Fruit fly (Drosophila melanogaster): ENCODE measurements around the gene CG14441.

The CG14441 gene

dm6 chrX:6711295-6711694 is 12.0 kb downstream of the CG14441 start (continued):
- TF ChIP-seq Doc2 (GFP tag; IDR thresholded peaks at IDR 0.05) (no peak), schlank (tag; optimal IDR thresholded peaks at IDR 0.05) (peak; percentile 40), Hey (tag; optimal IDR thresholded peaks at IDR 0.05) (no peak), CG14050 (GFP tag; IDR thresholded peaks at IDR 0.05) (peak; percentile 66), Hr78 (GFP tag; optimal IDR thresholded peaks at IDR 0.05) (peak in 1 of 2 experiments; percentile 39), CG14441 (GFP tag; IDR thresholded peaks at IDR 0.05) (peak; percentile 86), knrl (GFP tag; IDR thresholded peaks at IDR 0.05; ENCODE audit: partially characterized antibody) (no peak), kah (GFP tag; optimal IDR thresholded peaks at IDR 0.05) (peak; percentile 30), dmrt11E (tag; optimal IDR thresholded peaks at IDR 0.05) (peak; percentile 58), Mad (GFP tag; optimal IDR thresholded peaks at IDR 0.05) (peak; percentile 55), CG8944 (GFP tag; optimal IDR thresholded peaks at IDR 0.05) (peak; percentile 64), E2f2 (GFP tag; IDR thresholded peaks at IDR 0.05) (peak; percentile 61), CG10366 (GFP tag; IDR thresholded peaks at IDR 0.05) (peak; percentile 58), fd3F (GFP tag; optimal IDR thresholded peaks at IDR 0.05) (peak; percentile 65), Ets97D (GFP tag; optimal IDR thresholded peaks at IDR 0.05) (peak; percentile 20), ase (GFP tag; IDR thresholded peaks at IDR 0.05) (peak; percentile 44; the same call in 1 of the 3 replicates), lmd (GFP tag; IDR thresholded peaks at IDR 0.05) (peak; percentile 83), en (GFP tag; optimal IDR thresholded peaks at IDR 0.05) (peak; percentile 49), CG17912 (GFP tag; optimal IDR thresholded peaks at IDR 0.05) (no peak), CG13894 (tag; optimal IDR thresholded peaks at IDR 0.05) (peak; percentile 79), lbe (GFP tag; optimal IDR thresholded peaks at IDR 0.05) (no peak), da (GFP tag; optimal IDR thresholded peaks at IDR 0.05) (peak; percentile 42), CG7556 (GFP tag; optimal IDR thresholded peaks at IDR 0.05) (peak; percentile 86), B-H1 (GFP tag; IDR thresholded peaks at IDR 0.05) (peak; percentile 67), kni (GFP tag; optimal IDR thresholded peaks at IDR 0.05) (no peak), CoRest (tag; optimal IDR thresholded peaks at IDR 0.05) (peak; percentile 81), ara (GFP tag; IDR thresholded peaks at IDR 0.05) (peak; percentile 71), CG1233 (GFP tag; optimal IDR thresholded peaks at IDR 0.05) (peak; percentile 77), CG9727 (GFP tag; optimal IDR thresholded peaks at IDR 0.05) (peak; percentile 72), Dfd (GFP tag; optimal IDR thresholded peaks at IDR 0.05) (no peak), Sox102F (GFP tag; optimal IDR thresholded peaks at IDR 0.05) (peak; percentile 85), tna (GFP tag; IDR thresholded peaks at IDR 0.05; ENCODE audit: partially characterized antibody) (no peak), CG15479 (GFP tag; optimal IDR thresholded peaks at IDR 0.05) (no peak), wdn (GFP tag; IDR thresholded peaks at IDR 0.05) (peak; percentile 75), CG7839 (tag; optimal IDR thresholded peaks at IDR 0.05) (peak; percentile 88), Dll (GFP tag; IDR thresholded peaks at IDR 0.05; ENCODE audit: partially characterized antibody) (no peak), ewg (GFP tag; optimal IDR thresholded peaks at IDR 0.05) (peak; percentile 62), Hand (GFP tag; optimal IDR thresholded peaks at IDR 0.05) (peak; percentile 83), Dip2 (GFP tag; IDR thresholded peaks at IDR 0.05) (no peak), lov (optimal IDR thresholded peaks at IDR 0.05) (no peak), lov (GFP tag; IDR thresholded peaks at IDR 0.05) (no peak), zf30C (GFP tag; optimal IDR thresholded peaks at IDR 0.05) (peak; percentile 83), gem (tag; optimal IDR thresholded peaks at IDR 0.05) (peak; percentile 88), Trl (optimal IDR thresholded peaks at IDR 0.05) (peak; percentile 27 to 62), Trl (GFP tag; optimal IDR thresholded peaks at IDR 0.05) (peak; percentile 65), CG16779 (GFP tag; IDR thresholded peaks at IDR 0.05) (no peak), CG2678 (tag; optimal IDR thresholded peaks at IDR 0.05) (peak; percentile 90), D19B (GFP tag; optimal IDR thresholded peaks at IDR 0.05) (peak; percentile 45), Dref (GFP tag; IDR thresholded peaks at IDR 0.05) (no peak), bbx (GFP tag; IDR thresholded peaks at IDR 0.05; ENCODE audit: partially characterized antibody) (no peak), CG12769 (tag; optimal IDR thresholded peaks at IDR 0.05) (peak; percentile 93)

All from whole organism, embryonic.